Worm (Caenorhabditis elegans): Measurements from ENCODE around the gene frm-10.

DNA sequence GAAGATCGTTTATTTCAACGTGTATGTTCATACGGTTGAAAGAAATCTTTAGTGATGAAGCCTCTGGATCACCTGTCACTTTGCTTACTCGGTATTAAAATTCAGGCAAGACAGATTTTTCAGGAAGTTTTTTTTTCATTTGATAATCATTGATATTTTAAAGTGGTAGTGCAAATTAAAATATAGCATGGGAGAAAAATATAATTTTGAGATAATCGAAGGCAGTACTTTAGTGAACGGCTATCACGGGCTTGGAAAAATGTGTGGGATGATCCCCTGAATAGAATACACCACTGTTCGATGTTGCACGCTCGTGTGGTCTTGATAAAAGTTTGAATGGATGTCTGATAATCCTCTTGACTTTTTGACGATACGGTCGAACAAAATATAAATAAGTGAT is 35.6 kb upstream of the frm-10 start:
- TF ChIP-seq sea-2 (GFP tag; optimal IDR thresholded peaks at IDR 0.05) (no peak), nhr-12 (tag; optimal IDR thresholded peaks at IDR 0.05) (no peak), lin-15B (tag; optimal IDR thresholded peaks at IDR 0.05) (no peak), elt-2 (tag; optimal IDR thresholded peaks at IDR 0.05) (no peak), unc-62 (GFP tag; optimal IDR thresholded peaks at IDR 0.05) (no peak), tbx-2 (tag; optimal IDR thresholded peaks at IDR 0.05) (no peak), fkh-10 (GFP tag; optimal IDR thresholded peaks at IDR 0.05) (no peak), nhr-28 (tag; optimal IDR thresholded peaks at IDR 0.05) (no peak)
